Fruit fly (Drosophila melanogaster) whole organism, wandering third instar larva: ENCODE data around the gene dmrt11E.

ENCODE experiments used
- Abd-B ChIP-seq: fragments of >200 bp; optimal IDR thresholded peaks from 2 replicates; lab custom pipeline; 2017; ENCODE audit warnings: missing biosample characterization, missing genetic modification characterization
- Mio ChIP-seq: sonication (Bioruptor generic); optimal IDR thresholded peaks from 2 replicates; lab custom pipeline; 2016; ENCODE audit warnings: missing biosample characterization, missing genetic modification characterization
- Myc ChIP-seq: fragments of >200 bp; optimal IDR thresholded peaks from 2 replicates; lab custom pipeline; 2017
- OdsH ChIP-seq: fragments of 200-800 bp; sonication (Bioruptor generic); optimal IDR thresholded peaks from 2 replicates; lab custom pipeline; 2016; ENCODE audit warnings: missing biosample characterization, mild to moderate bottlenecking, missing genetic modification characterization
- Vsx2 ChIP-seq: fragments of 200-300, 225-300 bp; sonication (Bioruptor generic); optimal IDR thresholded peaks from 2 replicates; lab custom pipeline; 2018; ENCODE audit warnings: missing biosample characterization, missing genetic modification characterization; ENCODE audit not compliant: partially characterized antibody
- br ChIP-seq: fragments of 200-800 bp; sonication (Bioruptor generic); optimal IDR thresholded peaks from 2 replicates; lab custom pipeline; 2016; ENCODE audit warnings: missing biosample characterization, missing genetic modification characterization
- brk ChIP-seq: fragments of 200-800 bp; sonication (Bioruptor generic); optimal IDR thresholded peaks from 2 replicates; lab custom pipeline; 2016; ENCODE audit warnings: missing biosample characterization, mild to moderate bottlenecking, missing genetic modification characterization
- dmrt93B ChIP-seq: fragments of 200-800 bp; sonication (Bioruptor generic); optimal IDR thresholded peaks from 2 replicates; lab custom pipeline; 2018; ENCODE audit warnings: missing biosample characterization, mild to moderate bottlenecking, missing genetic modification characterization
- ey ChIP-seq: fragments of 200-800 bp; sonication (Bioruptor generic); optimal IDR thresholded peaks from 2 replicates; lab custom pipeline; 2016; ENCODE audit warnings: missing biosample characterization, missing genetic modification characterization
- fru ChIP-seq: fragments of 200-800 bp; sonication (Bioruptor generic); optimal IDR thresholded peaks from 3 replicates; lab custom pipeline; 2016; ENCODE audit warnings: missing biosample characterization, mild to moderate bottlenecking, missing genetic modification characterization
- h ChIP-seq: fragments of 200-800 bp; sonication (Bioruptor generic); optimal IDR thresholded peaks from 3 replicates; lab custom pipeline; 2016; ENCODE audit warnings: missing biosample characterization, mild to moderate bottlenecking, missing genetic modification characterization
- lola ChIP-seq: fragments of >200 bp; optimal IDR thresholded peaks from 2 replicates; lab custom pipeline; 2017; ENCODE audit warnings: missing biosample characterization, missing genetic modification characterization
- psq ChIP-seq: fragments of 200-800 bp; sonication (Bioruptor generic); optimal IDR thresholded peaks from 3 replicates; lab custom pipeline; 2017; ENCODE audit warnings: missing biosample characterization, mild to moderate bottlenecking, missing genetic modification characterization, moderate library complexity
- tai ChIP-seq: sonication (Bioruptor generic); optimal IDR thresholded peaks from 2 replicates; lab custom pipeline; 2016; ENCODE audit warnings: missing biosample characterization, missing genetic modification characterization

- TF ChIP-seq ey (GFP tag; lab: Kevin White, UChicago) (peak; percentile 57), fru (GFP tag; lab: Kevin White, UChicago) (peak; percentile 85), tai (no peak), Myc (lab: Kevin White, UChicago) (no peak), Abd-B (GFP tag; lab: Kevin White, UChicago) (no peak), lola (GFP tag; lab: Kevin White, UChicago) (no peak), brk (peak; percentile 76), h (GFP tag; lab: Kevin White, UChicago) (peak; percentile 86), OdsH (GFP tag; lab: Kevin White, UChicago) (peak; percentile 80), dmrt93B (GFP tag; lab: Kevin White, UChicago) (peak; percentile 33), Mio (GFP tag; lab: Kevin White, UChicago) (peak; percentile 54), br (GFP tag; lab: Kevin White, UChicago) (peak; percentile 87), psq (GFP tag; lab: Kevin White, UChicago) (peak; percentile 97), Vsx2 (GFP tag; lab: Kevin White, UChicago) (no peak)
Measured at dm6 chrX:13403962-13404830, 36.2 kb downstream of the dmrt11E start, which contains the start of gene GstT4.
